Fruit fly (Drosophila melanogaster) whole organism, embryonic: Measurements from ENCODE around the gene GluProRS.

Source experiments
- Bteb2 ChIP-seq: fragments of 200-800 bp; sonication (Bioruptor generic); optimal IDR thresholded peaks from 2 replicates; lab custom pipeline; 2016; ENCODE audit warnings: missing biosample characterization, missing genetic modification characterization
- CG12155 ChIP-seq: fragments of 200-800 bp; sonication (Bioruptor generic); optimal IDR thresholded peaks from 3 replicates; lab custom pipeline; 2016; ENCODE audit warnings: missing biosample characterization, missing genetic modification characterization
- CG14667 ChIP-seq: fragments of 200-800 bp; sonication (Bioruptor generic); IDR thresholded peaks from 2 replicates; pipeline ENCODE4 v1.3.6; 2022; ENCODE audit warnings: missing biosample characterization, missing genetic modification characterization
- CG15269 ChIP-seq: fragments of 200-800 bp; sonication (Bioruptor generic); optimal IDR thresholded peaks from 2 replicates; lab custom pipeline; 2018; ENCODE audit warnings: missing biosample characterization, mild to moderate bottlenecking, missing genetic modification characterization, moderate library complexity
- CG15696 ChIP-seq: fragments of 200-800 bp; sonication (Bioruptor generic); optimal IDR thresholded peaks from 2 replicates; lab custom pipeline; 2019; ENCODE audit warnings: missing biosample characterization, mild to moderate bottlenecking, missing genetic modification characterization, moderate library complexity
- CG1602 ChIP-seq: fragments of 200-800 bp; sonication (Bioruptor generic); optimal IDR thresholded peaks from 3 replicates; lab custom pipeline; 2016; ENCODE audit warnings: missing biosample characterization, missing genetic modification characterization
- CG1647 ChIP-seq: fragments of 200-800 bp; sonication (Bioruptor generic); optimal IDR thresholded peaks from 3 replicates; lab custom pipeline; 2016; ENCODE audit warnings: missing biosample characterization, missing genetic modification characterization
- CG3065 ChIP-seq: fragments of 200-800 bp; sonication (Bioruptor generic); optimal IDR thresholded peaks from 2 replicates; lab custom pipeline; 2016; ENCODE audit warnings: missing biosample characterization, missing genetic modification characterization
- CG31224 ChIP-seq: fragments of 200-800 bp; sonication (Bioruptor generic); IDR thresholded peaks from 2 replicates; pipeline ENCODE4 v1.3.6; 2022; ENCODE audit warnings: missing biosample characterization, missing genetic modification characterization
- CG31441 ChIP-seq: fragments of 200-800 bp; sonication (Bioruptor generic); IDR thresholded peaks from 2 replicates; pipeline ENCODE4 v1.3.6; 2022; ENCODE audit warnings: missing biosample characterization, missing genetic modification characterization
- CG3281 ChIP-seq: fragments of 200-800 bp; sonication (Bioruptor generic); optimal IDR thresholded peaks from 3 replicates; lab custom pipeline; 2017; ENCODE audit warnings: missing biosample characterization, mild to moderate bottlenecking, missing genetic modification characterization
- CG43689 ChIP-seq: fragments of 200-800 bp; sonication (Bioruptor generic); IDR thresholded peaks from 2 replicates; pipeline ENCODE4 v1.3.6; 2022; ENCODE audit warnings: missing biosample characterization, missing genetic modification characterization
- CG4617 ChIP-seq: fragments of 200-800 bp; sonication (Bioruptor generic); optimal IDR thresholded peaks from 3 replicates; lab custom pipeline; 2016; ENCODE audit warnings: missing biosample characterization, missing genetic modification characterization, borderline replicate concordance
- CG6272 ChIP-seq: fragments of 200-800 bp; sonication (Bioruptor generic); IDR thresholded peaks from 2 replicates; pipeline ENCODE4 v1.3.6; 2022; ENCODE audit warnings: missing biosample characterization, missing genetic modification characterization
- CG6654 ChIP-seq: fragments of 200-800 bp; sonication (Bioruptor generic); optimal IDR thresholded peaks from 2 replicates; lab custom pipeline; 2017; ENCODE audit warnings: missing biosample characterization, mild to moderate bottlenecking, missing genetic modification characterization
- CG7963 ChIP-seq: fragments of 200-800 bp; sonication (Bioruptor generic); IDR thresholded peaks from 3 replicates; pipeline ENCODE4 v1.3.6; 2022; ENCODE audit warnings: missing biosample characterization, missing genetic modification characterization; ENCODE audit not compliant: partially characterized antibody
- CG7987 ChIP-seq: fragments of 200-800 bp; sonication (Bioruptor generic); optimal IDR thresholded peaks from 2 replicates; lab custom pipeline; 2018; ENCODE audit warnings: missing biosample characterization, mild to moderate bottlenecking, missing genetic modification characterization, moderate library complexity
- CG8765 ChIP-seq: fragments of 200-800 bp; sonication (Bioruptor generic); IDR thresholded peaks from 2 replicates; pipeline ENCODE4 v1.3.6; 2022; ENCODE audit warnings: missing biosample characterization, missing genetic modification characterization
- CG8944 ChIP-seq: fragments of 200-800 bp; sonication (Bioruptor generic); optimal IDR thresholded peaks from 3 replicates; lab custom pipeline; 2016; ENCODE audit warnings: missing biosample characterization, missing genetic modification characterization
- CTCF ChIP-seq: fragments of 200-800 bp; sonication (Bioruptor generic); optimal IDR thresholded peaks from 2 replicates; lab custom pipeline; 2017; ENCODE audit warnings: missing biosample characterization, mild to moderate bottlenecking, missing genetic modification characterization, moderate library complexity
- CkIIα-i1 ChIP-seq: fragments of 200-800 bp; sonication (Bioruptor generic); IDR thresholded peaks from 2 replicates; pipeline ENCODE4 v1.3.6; 2022; ENCODE audit warnings: missing biosample characterization, missing genetic modification characterization
- Dad ChIP-seq: fragments of 200-800 bp; sonication (Bioruptor generic); optimal IDR thresholded peaks from 3 replicates; lab custom pipeline; 2016; ENCODE audit warnings: missing biosample characterization, missing genetic modification characterization
- Dfd ChIP-seq, 2 experiments: fragments of >200 bp; optimal IDR thresholded peaks; 2 replicates each; lab custom pipeline; 2017; ENCODE audit warnings: missing biosample characterization in 2 of 2, missing genetic modification characterization in 2 of 2
- Dp ChIP-seq: fragments of 200-800 bp; sonication (Bioruptor generic); optimal IDR thresholded peaks from 2 replicates; lab custom pipeline; 2018; ENCODE audit warnings: missing biosample characterization, mild to moderate bottlenecking, missing genetic modification characterization, moderate library complexity
- H2.0 ChIP-seq: fragments of 200-800 bp; sonication (Bioruptor generic); IDR thresholded peaks from 2 replicates; pipeline ENCODE4 v1.3.6; 2022; ENCODE audit warnings: missing biosample characterization, missing genetic modification characterization
- HLH54F ChIP-seq: fragments of 200-800 bp; sonication (Bioruptor generic); optimal IDR thresholded peaks from 3 replicates; lab custom pipeline; 2016; ENCODE audit warnings: missing biosample characterization, missing genetic modification characterization
- HmgD ChIP-seq: fragments of 200-800 bp; sonication (Bioruptor generic); optimal IDR thresholded peaks from 3 replicates; lab custom pipeline; 2016; ENCODE audit warnings: missing biosample characterization, missing genetic modification characterization
- Hr3 ChIP-seq: fragments of 200-800 bp; sonication (Bioruptor generic); optimal IDR thresholded peaks from 3 replicates; lab custom pipeline; 2016; ENCODE audit warnings: missing biosample characterization, missing genetic modification characterization
- NC2α ChIP-seq: fragments of 200-800 bp; sonication (Bioruptor generic); optimal IDR thresholded peaks from 2 replicates; lab custom pipeline; 2016; ENCODE audit warnings: missing biosample characterization, missing genetic modification characterization
- Ravus ChIP-seq: fragments of 200-800 bp; sonication (Bioruptor generic); IDR thresholded peaks from 2 replicates; pipeline ENCODE4 v1.3.6; 2022; ENCODE audit warnings: missing biosample characterization, missing genetic modification characterization
- YL-1 ChIP-seq: fragments of 200-800 bp; sonication (Bioruptor generic); optimal IDR thresholded peaks from 3 replicates; lab custom pipeline; 2017; ENCODE audit warnings: missing biosample characterization, mild to moderate bottlenecking, missing genetic modification characterization
- bowl ChIP-seq: fragments of 200-800 bp; sonication (Bioruptor generic); IDR thresholded peaks from 2 replicates; pipeline ENCODE4 v1.3.6; 2022; ENCODE audit warnings: missing biosample characterization, missing genetic modification characterization
- bsh ChIP-seq, 2 experiments: fragments of 200-800 bp; sonication (Bioruptor generic); optimal IDR thresholded peaks; 2 replicates each; lab custom pipeline; 2017 to 2018; ENCODE audit warnings: mild to moderate bottlenecking in 2 of 2, missing biosample characterization in 2 of 2, missing genetic modification characterization in 2 of 2, moderate library complexity in 1 of 2
- da ChIP-seq: fragments of 200-800 bp; sonication (Bioruptor generic); optimal IDR thresholded peaks from 2 replicates; lab custom pipeline; 2016; ENCODE audit warnings: missing biosample characterization, missing genetic modification characterization
- dpn ChIP-seq, 2 experiments: fragments of 200-800 bp; sonication (Bioruptor generic); optimal IDR thresholded peaks; 3 replicates each; lab custom pipeline; 2016; ENCODE audit warnings: missing biosample characterization in 2 of 2, missing genetic modification characterization in 2 of 2
- fd102C ChIP-seq: fragments of 200-800 bp; sonication (Bioruptor generic); optimal IDR thresholded peaks from 2 replicates; lab custom pipeline; 2018; ENCODE audit warnings: missing biosample characterization, mild to moderate bottlenecking, missing genetic modification characterization, moderate library complexity
- ftz-f1 ChIP-seq: fragments of 200-800 bp; sonication (Bioruptor generic); optimal IDR thresholded peaks from 2 replicates; lab custom pipeline; 2016; ENCODE audit warnings: missing biosample characterization, missing genetic modification characterization
- gem ChIP-seq: fragments of 200-800 bp; sonication (Bioruptor generic); optimal IDR thresholded peaks from 2 replicates; lab custom pipeline; 2019; ENCODE audit warnings: missing biosample characterization, mild to moderate bottlenecking, missing genetic modification characterization, moderate library complexity
- her ChIP-seq: fragments of 200-800 bp; sonication (Bioruptor generic); optimal IDR thresholded peaks from 2 replicates; lab custom pipeline; 2016; ENCODE audit warnings: missing biosample characterization, missing genetic modification characterization
- hkb ChIP-seq, 2 experiments: fragments of 200-800 bp in 1 of 2; fragments of >200 bp in 1 of 2; sonication (Bioruptor generic) in 1 of 2; IDR thresholded peaks in 1 of 2; optimal IDR thresholded peaks in 1 of 2; 2 replicates each; pipeline versions ENCODE4 v1.3.6 to Lab custom; 2017 to 2022; ENCODE audit warnings: missing biosample characterization in 1 of 2, missing genetic modification characterization in 1 of 2
- kah ChIP-seq: fragments of 200-800 bp; sonication (Bioruptor generic); optimal IDR thresholded peaks from 2 replicates; lab custom pipeline; 2018; ENCODE audit warnings: missing biosample characterization, mild to moderate bottlenecking, missing genetic modification characterization
- klu ChIP-seq: fragments of 200-800 bp; sonication (Bioruptor generic); IDR thresholded peaks from 2 replicates; pipeline ENCODE4 v1.3.6; 2022; ENCODE audit warnings: missing biosample characterization, missing genetic modification characterization
- nerfin-2 ChIP-seq: fragments of 200-800 bp; sonication (Bioruptor generic); IDR thresholded peaks from 2 replicates; pipeline ENCODE4 v1.3.6; 2022; ENCODE audit warnings: missing biosample characterization, missing genetic modification characterization; ENCODE audit not compliant: partially characterized antibody
- sima ChIP-seq: fragments of 200-800 bp; sonication (Bioruptor generic); optimal IDR thresholded peaks from 2 replicates; lab custom pipeline; 2016; ENCODE audit warnings: missing biosample characterization, missing genetic modification characterization
- sob ChIP-seq: fragments of 200-800 bp; sonication (Bioruptor generic); IDR thresholded peaks from 2 replicates; pipeline ENCODE4 v1.3.6; 2022; ENCODE audit warnings: missing biosample characterization, missing genetic modification characterization
- sr ChIP-seq: fragments of 200-800 bp; sonication (Bioruptor generic); IDR thresholded peaks from 3 replicates; pipeline ENCODE4 v1.3.6; 2022; ENCODE audit warnings: missing biosample characterization, missing genetic modification characterization
- tap ChIP-seq: fragments of 200-800 bp; optimal IDR thresholded peaks from 3 replicates; lab custom pipeline; 2019; ENCODE audit warnings: missing biosample characterization, mild to moderate bottlenecking, missing genetic modification characterization, moderate library complexity
- twi ChIP-seq: fragments of 200-800 bp; optimal IDR thresholded peaks from 2 replicates; lab custom pipeline; 2019; ENCODE audit warnings: missing biosample characterization, mild to moderate bottlenecking, missing genetic modification characterization, moderate library complexity
- tx ChIP-seq: fragments of 200-800 bp; sonication (Bioruptor generic); optimal IDR thresholded peaks from 2 replicates; lab custom pipeline; 2016; ENCODE audit warnings: missing biosample characterization, missing genetic modification characterization
- vnd ChIP-seq: fragments of 200-800 bp; sonication (Bioruptor generic); IDR thresholded peaks from 3 replicates; pipeline ENCODE4 v1.3.6; 2022; ENCODE audit warnings: missing biosample characterization, missing genetic modification characterization; ENCODE audit not compliant: partially characterized antibody
- wdn ChIP-seq: fragments of 200-800 bp; sonication (Bioruptor generic); IDR thresholded peaks from 2 replicates; pipeline ENCODE4 v1.3.6; 2022; ENCODE audit warnings: missing biosample characterization, missing genetic modification characterization
- wor ChIP-seq: fragments of 200-800 bp; sonication (Bioruptor generic); IDR thresholded peaks from 2 replicates; pipeline ENCODE4 v1.3.6; 2022; ENCODE audit warnings: missing biosample characterization, missing genetic modification characterization

The GluProRS gene

dm6 chr3R:23942965-23943413, 15.2 kb downstream of the GluProRS start, which contains the start of gene Gdh (continued):
- TF ChIP-seq Ravus, result no peak
- TF ChIP-seq YL-1 (GFP tag; lab: Kevin White, UChicago), result peak; percentile 30
- no peak for TF ChIP-seq Dad
- TF ChIP-seq CG3065 (GFP tag; lab: Kevin White, UChicago), result no peak
- peak; percentile 58 for TF ChIP-seq CG7987 (GFP tag; lab: Kevin White, UChicago)
- TF ChIP-seq CG7963 (GFP tag; lab: Robert Waterston, UW), result no peak
- TF ChIP-seq CG3281 (GFP tag; lab: Kevin White, UChicago), result peak; percentile 54
- TF ChIP-seq CG6272, result 0 out of 2 replicates have a peak, but pooled peaks have one; percentile 14
- TF ChIP-seq ftz-f1 (GFP tag; lab: Kevin White, UChicago), result peak; percentile 33
- no peak for TF ChIP-seq CG43689 (GFP tag; lab: Robert Waterston, UW)
- no peak for TF ChIP-seq Hr3
- TF ChIP-seq sr (GFP tag; lab: Robert Waterston, UW), result 0 out of 3 replicates have a peak, but pooled peaks have one; percentile 19
- TF ChIP-seq sob (GFP tag; lab: Robert Waterston, UW), result peak; percentile 43; the same call in 1 of the 2 replicates
- no peak for TF ChIP-seq CTCF (GFP tag; lab: Kevin White, UChicago)
- TF ChIP-seq CG1602, result no peak
- TF ChIP-seq CG15696 (tag; lab: Kevin White, UChicago), result no peak
- TF ChIP-seq Dfd (GFP tag; optimal IDR thresholded peaks at IDR 0.05; lab: Kevin White, UChicago), result no peak
- TF ChIP-seq wdn, result no peak
- TF ChIP-seq wor (GFP tag; lab: Robert Waterston, UW), result no peak
- no peak for TF ChIP-seq da (GFP tag; lab: Kevin White, UChicago)
- peak; percentile 32 for TF ChIP-seq NC2α (GFP tag; lab: Kevin White, UChicago)
- TF ChIP-seq tx (GFP tag; lab: Kevin White, UChicago), result no peak
- no peak for TF ChIP-seq hkb (optimal IDR thresholded peaks at IDR 0.05; lab: Kevin White, UChicago)
- TF ChIP-seq hkb (GFP tag; IDR thresholded peaks at IDR 0.05; lab: Robert Waterston, UW), result peak; percentile 55; the same call in 1 of the 2 replicates
- no peak for TF ChIP-seq fd102C
- no peak for TF ChIP-seq CkIIα-i1 (GFP tag; lab: Robert Waterston, UW)
- no peak for TF ChIP-seq Bteb2 (GFP tag; lab: Kevin White, UChicago)
- TF ChIP-seq CG15269 (tag; lab: Kevin White, UChicago), result peak; percentile 22
- TF ChIP-seq vnd (GFP tag; lab: Robert Waterston, UW), result no peak
- TF ChIP-seq tap, result peak; percentile 41
- TF ChIP-seq her (GFP tag; lab: Kevin White, UChicago), result peak; percentile 3
- no peak for TF ChIP-seq klu (GFP tag; lab: Robert Waterston, UW)
- peak; percentile 99 for TF ChIP-seq CG12155 (GFP tag; lab: Kevin White, UChicago)
- peak; percentile 26 for TF ChIP-seq kah
- peak in 1 of 2 experiments; percentile 30 for TF ChIP-seq bsh (GFP tag; optimal IDR thresholded peaks at IDR 0.05; lab: Kevin White, UChicago)
- TF ChIP-seq twi (tag; lab: Kevin White, UChicago), result no peak
- no peak for TF ChIP-seq CG31441
- peak in 1 of 2 experiments; percentile 13 for TF ChIP-seq dpn (GFP tag; optimal IDR thresholded peaks at IDR 0.05; lab: Kevin White, UChicago)
- TF ChIP-seq CG4617 (GFP tag; lab: Kevin White, UChicago), result no peak
- TF ChIP-seq nerfin-2, result no peak
- TF ChIP-seq CG8765 (GFP tag; lab: Robert Waterston, UW), result no peak
- no peak for TF ChIP-seq CG14667 (GFP tag; lab: Robert Waterston, UW)
- no peak for TF ChIP-seq CG6654
- no peak for TF ChIP-seq CG1647 (GFP tag; lab: Kevin White, UChicago)
- TF ChIP-seq CG8944 (GFP tag; lab: Kevin White, UChicago), result no peak
- no peak for TF ChIP-seq H2.0 (GFP tag; lab: Robert Waterston, UW)
- TF ChIP-seq CG31224 (GFP tag; lab: Robert Waterston, UW), result no peak
- TF ChIP-seq sima (GFP tag; lab: Kevin White, UChicago), result no peak
- no peak for TF ChIP-seq HLH54F (GFP tag; lab: Kevin White, UChicago)
- no peak for TF ChIP-seq HmgD (GFP tag; lab: Kevin White, UChicago)
- TF ChIP-seq Dp, result no peak
- TF ChIP-seq gem (tag; lab: Kevin White, UChicago), result no peak
- no peak for TF ChIP-seq bowl
